Fruit fly (Drosophila melanogaster) whole organism, embryonic: ENCODE results near the gene RhoGEF4.

Experiments used
- Asciz ChIP-seq: fragments of 200-800 bp; sonication (Bioruptor generic); optimal IDR thresholded peaks from 2 replicates; lab custom pipeline; 2017; ENCODE audit warnings: missing biosample characterization, mild to moderate bottlenecking, missing genetic modification characterization, missing genetic modification reagents
- Bteb2 ChIP-seq: fragments of 200-800 bp; sonication (Bioruptor generic); optimal IDR thresholded peaks from 2 replicates; lab custom pipeline; 2016; ENCODE audit warnings: missing biosample characterization, missing genetic modification characterization
- CG10321 ChIP-seq: fragments of 200-800 bp; sonication (Bioruptor generic); IDR thresholded peaks from 2 replicates; pipeline ENCODE4 v1.3.6; 2022; ENCODE audit warnings: missing biosample characterization, missing genetic modification characterization
- CG10979 ChIP-seq: fragments of 200-800 bp; sonication (Bioruptor generic); optimal IDR thresholded peaks from 2 replicates; lab custom pipeline; 2018; ENCODE audit warnings: missing biosample characterization, mild to moderate bottlenecking, missing genetic modification characterization, moderate library complexity
- CG12104 ChIP-seq: fragments of 200-800 bp; sonication (Bioruptor generic); optimal IDR thresholded peaks from 3 replicates; lab custom pipeline; 2016; ENCODE audit warnings: missing biosample characterization, missing genetic modification characterization
- CG12155 ChIP-seq: fragments of 200-800 bp; sonication (Bioruptor generic); optimal IDR thresholded peaks from 3 replicates; lab custom pipeline; 2016; ENCODE audit warnings: missing biosample characterization, missing genetic modification characterization
- CG12299 ChIP-seq: fragments of 200-800 bp; sonication (Bioruptor generic); optimal IDR thresholded peaks from 2 replicates; lab custom pipeline; 2018; ENCODE audit warnings: missing biosample characterization, mild to moderate bottlenecking, missing genetic modification characterization
- CG12659 ChIP-seq: fragments of 200-800 bp; sonication (Bioruptor generic); optimal IDR thresholded peaks from 3 replicates; lab custom pipeline; 2017; ENCODE audit warnings: mild to moderate bottlenecking, missing biosample characterization, missing genetic modification reagents, missing genetic modification characterization
- CG14014 ChIP-seq: fragments of 200-800 bp; sonication (Bioruptor generic); IDR thresholded peaks from 2 replicates; pipeline ENCODE4 v1.3.6; 2022; ENCODE audit warnings: missing biosample characterization, missing genetic modification characterization
- CG14710 ChIP-seq: fragments of 200-800 bp; sonication (Bioruptor generic); optimal IDR thresholded peaks from 3 replicates; lab custom pipeline; 2019; ENCODE audit warnings: missing biosample characterization, mild to moderate bottlenecking, missing genetic modification characterization, moderate library complexity
- CG15601 ChIP-seq: fragments of 200-800 bp; sonication (Bioruptor generic); optimal IDR thresholded peaks from 3 replicates; lab custom pipeline; 2019; ENCODE audit warnings: missing biosample characterization, mild to moderate bottlenecking, missing genetic modification characterization, moderate library complexity
- CG17912 ChIP-seq: fragments of 200-800 bp; sonication (Bioruptor generic); optimal IDR thresholded peaks from 2 replicates; lab custom pipeline; 2018; ENCODE audit warnings: missing biosample characterization, mild to moderate bottlenecking, missing genetic modification characterization
- CG30020 ChIP-seq: fragments of 200-800 bp; optimal IDR thresholded peaks from 2 replicates; lab custom pipeline; 2019; ENCODE audit warnings: missing biosample characterization, mild to moderate bottlenecking, missing genetic modification characterization, moderate library complexity
- CG3065 ChIP-seq: fragments of 200-800 bp; sonication (Bioruptor generic); optimal IDR thresholded peaks from 2 replicates; lab custom pipeline; 2016; ENCODE audit warnings: missing biosample characterization, missing genetic modification characterization
- CG31388 ChIP-seq: fragments of 200-800 bp; sonication (Bioruptor generic); optimal IDR thresholded peaks from 2 replicates; lab custom pipeline; 2016; ENCODE audit warnings: missing biosample characterization, missing genetic modification characterization
- CG33557 ChIP-seq: fragments of 200-800 bp; sonication (Bioruptor generic); optimal IDR thresholded peaks from 2 replicates; lab custom pipeline; 2019; ENCODE audit warnings: missing biosample characterization, mild to moderate bottlenecking, missing genetic modification characterization, moderate library complexity
- CG3407 ChIP-seq: fragments of 200-800 bp; sonication (Bioruptor generic); optimal IDR thresholded peaks from 2 replicates; lab custom pipeline; 2018; ENCODE audit warnings: missing biosample characterization, mild to moderate bottlenecking, missing genetic modification characterization
- CG3838 ChIP-seq: fragments of 200-800 bp; sonication (Bioruptor generic); optimal IDR thresholded peaks from 3 replicates; lab custom pipeline; 2016; ENCODE audit warnings: missing biosample characterization, missing genetic modification characterization
- CG5245 ChIP-seq: fragments of 200-800 bp; sonication (Bioruptor generic); optimal IDR thresholded peaks from 3 replicates; lab custom pipeline; 2016; ENCODE audit warnings: missing biosample characterization, missing genetic modification characterization
- D19A ChIP-seq: fragments of 200-800 bp; optimal IDR thresholded peaks from 3 replicates; lab custom pipeline; 2019; ENCODE audit warnings: missing biosample characterization, mild to moderate bottlenecking, missing genetic modification characterization, moderate library complexity
- Dfd ChIP-seq, 2 experiments: fragments of >200 bp; optimal IDR thresholded peaks; 2 replicates each; lab custom pipeline; 2017; ENCODE audit warnings: missing biosample characterization in 2 of 2, missing genetic modification characterization in 2 of 2
- Doc3 ChIP-seq: fragments of 200-800 bp; sonication (Bioruptor generic); IDR thresholded peaks from 3 replicates; pipeline ENCODE4 v1.3.6; 2022; ENCODE audit warnings: missing biosample characterization, missing genetic modification characterization; ENCODE audit not compliant: partially characterized antibody
- Fer3 ChIP-seq: fragments of 200-800 bp; sonication (Bioruptor generic); optimal IDR thresholded peaks from 2 replicates; lab custom pipeline; 2018; ENCODE audit warnings: missing biosample characterization, mild to moderate bottlenecking, missing genetic modification characterization, moderate library complexity
- H2.0 ChIP-seq: fragments of 200-800 bp; sonication (Bioruptor generic); IDR thresholded peaks from 2 replicates; pipeline ENCODE4 v1.3.6; 2022; ENCODE audit warnings: missing biosample characterization, missing genetic modification characterization
- Hr51 ChIP-seq, 2 experiments: fragments of 200-800 bp; sonication (Bioruptor generic); optimal IDR thresholded peaks; 2 replicates in 1 of 2; 3 replicates in 1 of 2; lab custom pipeline; 2016 to 2018; ENCODE audit warnings: missing biosample characterization in 2 of 2, missing genetic modification characterization in 2 of 2, mild to moderate bottlenecking in 1 of 2, moderate library complexity in 1 of 2
- MBD-R2 ChIP-seq: fragments of 200-800 bp; sonication (Bioruptor generic); IDR thresholded peaks from 2 replicates; pipeline ENCODE4 v1.3.6; 2022; ENCODE audit warnings: missing biosample characterization, missing genetic modification characterization
- Mad ChIP-seq: fragments of 200-800 bp; sonication (Bioruptor generic); optimal IDR thresholded peaks from 2 replicates; lab custom pipeline; 2016; ENCODE audit warnings: missing biosample characterization, missing genetic modification characterization
- NFAT ChIP-seq: fragments of 200-800 bp; sonication (Bioruptor generic); IDR thresholded peaks from 2 replicates; pipeline ENCODE4 v1.3.6; 2022; ENCODE audit warnings: missing biosample characterization, missing genetic modification characterization
- Opbp ChIP-seq: fragments of 200-800 bp; sonication (Bioruptor generic); IDR thresholded peaks from 3 replicates; pipeline ENCODE4 v1.3.6; 2022; ENCODE audit warnings: missing biosample characterization, missing genetic modification characterization; ENCODE audit not compliant: partially characterized antibody
- Taf1 ChIP-seq: fragments of 200-800 bp; sonication (Bioruptor generic); IDR thresholded peaks from 2 replicates; pipeline ENCODE4 v1.3.6; 2022; ENCODE audit warnings: missing biosample characterization, missing genetic modification characterization
- Xrp1 ChIP-seq: fragments of 200-800 bp; sonication (Bioruptor generic); IDR thresholded peaks from 2 replicates; pipeline ENCODE4 v1.3.6; 2022; ENCODE audit warnings: missing biosample characterization, missing genetic modification characterization
- ab ChIP-seq: fragments of 200-800 bp; sonication (Bioruptor generic); optimal IDR thresholded peaks from 2 replicates; lab custom pipeline; 2016; ENCODE audit warnings: missing biosample characterization, missing genetic modification characterization
- abd-A ChIP-seq: fragments of 200-800 bp; sonication (Bioruptor generic); optimal IDR thresholded peaks from 3 replicates; lab custom pipeline; 2019; ENCODE audit warnings: missing biosample characterization, mild to moderate bottlenecking, missing genetic modification characterization, moderate library complexity
- ara ChIP-seq: fragments of 200-800 bp; sonication (Bioruptor generic); IDR thresholded peaks from 2 replicates; pipeline ENCODE4 v1.3.6; 2022; ENCODE audit warnings: missing biosample characterization, missing genetic modification characterization
- bigmax ChIP-seq: fragments of 200-800 bp; sonication (Bioruptor generic); optimal IDR thresholded peaks from 2 replicates; lab custom pipeline; 2018; ENCODE audit warnings: missing biosample characterization, mild to moderate bottlenecking, missing genetic modification characterization
- bowl ChIP-seq: fragments of 200-800 bp; sonication (Bioruptor generic); IDR thresholded peaks from 2 replicates; pipeline ENCODE4 v1.3.6; 2022; ENCODE audit warnings: missing biosample characterization, missing genetic modification characterization
- caup ChIP-seq: fragments of 200-800 bp; sonication (Bioruptor generic); optimal IDR thresholded peaks from 3 replicates; lab custom pipeline; 2017; ENCODE audit warnings: missing biosample characterization, mild to moderate bottlenecking, missing genetic modification characterization, moderate library complexity; ENCODE audit not compliant: severe bottlenecking
- dm ChIP-seq: fragments of 200-800 bp; sonication (Bioruptor generic); optimal IDR thresholded peaks from 3 replicates; lab custom pipeline; 2016; ENCODE audit warnings: missing biosample characterization, missing genetic modification characterization
- en ChIP-seq: fragments of 200-800 bp; sonication (Bioruptor generic); optimal IDR thresholded peaks from 2 replicates; lab custom pipeline; 2016; ENCODE audit warnings: missing biosample characterization, missing genetic modification characterization
- eve ChIP-seq, 2 experiments: fragments of >200 bp; optimal IDR thresholded peaks; 2 replicates each; lab custom pipeline; 2017; ENCODE audit warnings: missing biosample characterization in 2 of 2, missing genetic modification characterization in 2 of 2
- gsb ChIP-seq: fragments of 200-800 bp; sonication (Bioruptor generic); IDR thresholded peaks from 2 replicates; pipeline ENCODE4 v1.3.6; 2022; ENCODE audit warnings: missing biosample characterization, missing genetic modification characterization
- ham ChIP-seq: fragments of 200-800 bp; sonication (Bioruptor generic); IDR thresholded peaks from 2 replicates; pipeline ENCODE4 v1.3.6; 2022; ENCODE audit warnings: missing biosample characterization, missing genetic modification characterization
- hkb ChIP-seq, 2 experiments: fragments of 200-800 bp in 1 of 2; fragments of >200 bp in 1 of 2; sonication (Bioruptor generic) in 1 of 2; IDR thresholded peaks in 1 of 2; optimal IDR thresholded peaks in 1 of 2; 2 replicates each; pipeline versions ENCODE4 v1.3.6 to Lab custom; 2017 to 2022; ENCODE audit warnings: missing biosample characterization in 1 of 2, missing genetic modification characterization in 1 of 2
- kni ChIP-seq: fragments of 200-800 bp; sonication (Bioruptor generic); optimal IDR thresholded peaks from 3 replicates; lab custom pipeline; 2017; ENCODE audit warnings: mild to moderate bottlenecking, missing biosample characterization, missing genetic modification reagents, missing genetic modification characterization
- mam ChIP-seq: fragments of 200-800 bp; sonication (Bioruptor generic); optimal IDR thresholded peaks from 3 replicates; lab custom pipeline; 2016; ENCODE audit warnings: missing biosample characterization, missing genetic modification characterization
- nom ChIP-seq: fragments of 200-800 bp; sonication (Bioruptor generic); optimal IDR thresholded peaks from 2 replicates; lab custom pipeline; 2017; ENCODE audit warnings: missing biosample characterization, missing genetic modification characterization, mild to moderate bottlenecking, moderate library complexity, missing genetic modification reagents
- oc ChIP-seq: fragments of 200-800 bp; sonication (Bioruptor generic); optimal IDR thresholded peaks from 2 replicates; lab custom pipeline; 2018; ENCODE audit warnings: missing biosample characterization, mild to moderate bottlenecking, missing genetic modification characterization, moderate library complexity
- repo ChIP-seq: fragments of 200-800 bp; sonication (Bioruptor generic); optimal IDR thresholded peaks from 2 replicates; lab custom pipeline; 2016; ENCODE audit warnings: missing biosample characterization, missing genetic modification characterization
- run ChIP-seq: fragments of 200-800 bp; sonication (Bioruptor generic); optimal IDR thresholded peaks from 3 replicates; lab custom pipeline; 2018; ENCODE audit warnings: missing biosample characterization, mild to moderate bottlenecking, missing genetic modification characterization
- unc-4 ChIP-seq: fragments of 200-800 bp; sonication (Bioruptor generic); IDR thresholded peaks from 2 replicates; pipeline ENCODE4 v1.3.6; 2022; ENCODE audit warnings: missing biosample characterization, missing genetic modification characterization; ENCODE audit not compliant: partially characterized antibody

Gene RhoGEF4

dm6 chr3L:7323348-7323747 is at the start of gene RhoGEF4, which contains the start of gene Rint1 (continued):
- TF ChIP-seq Hr51 (GFP tag; optimal IDR thresholded peaks at IDR 0.05; lab: Kevin White, UChicago) (peak in 1 of 2 experiments; percentile 75), ham (GFP tag; lab: Robert Waterston, UW) (peak; percentile 72; the same call in 1 of the 2 replicates), CG5245 (GFP tag; lab: Kevin White, UChicago) (no peak), Xrp1 (GFP tag; lab: Robert Waterston, UW) (peak; percentile 72), CG17912 (GFP tag; lab: Kevin White, UChicago) (no peak), bowl (GFP tag; lab: Robert Waterston, UW) (no peak), unc-4 (GFP tag; lab: Robert Waterston, UW) (peak; percentile 37; the same call in 1 of the 2 replicates), Dfd (GFP tag; optimal IDR thresholded peaks at IDR 0.05; lab: Kevin White, UChicago) (no peak), caup (GFP tag; lab: Kevin White, UChicago) (peak; percentile 34), NFAT (GFP tag; lab: Robert Waterston, UW) (peak; percentile 67), D19A (no peak), ab (GFP tag; lab: Kevin White, UChicago) (peak; percentile 22), CG10321 (no peak), run (tag; lab: Kevin White, UChicago) (no peak), CG12155 (GFP tag; lab: Kevin White, UChicago) (peak; percentile 73), CG31388 (GFP tag; lab: Kevin White, UChicago) (peak; percentile 28), MBD-R2 (peak; percentile 97), en (GFP tag; lab: Kevin White, UChicago) (no peak), CG3065 (GFP tag; lab: Kevin White, UChicago) (peak; percentile 18), Opbp (GFP tag; lab: Robert Waterston, UW) (no peak; the same call in 2 of the 3 replicates), Mad (GFP tag; lab: Kevin White, UChicago) (peak; percentile 60), oc (tag; lab: Kevin White, UChicago) (no peak), Bteb2 (GFP tag; lab: Kevin White, UChicago) (peak; percentile 37), mam (peak; percentile 55), CG3407 (GFP tag; lab: Kevin White, UChicago) (peak; percentile 10), H2.0 (GFP tag; lab: Robert Waterston, UW) (peak; percentile 54; the same call in 1 of the 2 replicates), CG12659 (GFP tag; lab: Kevin White, UChicago) (peak; percentile 76), ara (GFP tag; lab: Robert Waterston, UW) (peak; percentile 73), CG12104 (peak; percentile 46), CG33557 (GFP tag; lab: Kevin White, UChicago) (peak; percentile 46), Fer3 (tag; lab: Kevin White, UChicago) (peak; percentile 41), dm (GFP tag; lab: Kevin White, UChicago) (peak; percentile 37), abd-A (tag; lab: Kevin White, UChicago) (no peak), CG12299 (tag; lab: Kevin White, UChicago) (no peak), CG3838 (GFP tag; lab: Kevin White, UChicago) (peak; percentile 16), Asciz (GFP tag; lab: Kevin White, UChicago) (no peak), bigmax (no peak), Doc3 (GFP tag; lab: Robert Waterston, UW) (no peak), hkb (optimal IDR thresholded peaks at IDR 0.05; lab: Kevin White, UChicago) (peak; percentile 100), hkb (GFP tag; IDR thresholded peaks at IDR 0.05; lab: Robert Waterston, UW) (peak; percentile 58), CG14014 (no peak), kni (GFP tag; lab: Kevin White, UChicago) (no peak), CG14710 (tag; lab: Kevin White, UChicago) (peak; percentile 88), CG10979 (tag; lab: Kevin White, UChicago) (peak; percentile 51), CG15601 (peak; percentile 72), repo (GFP tag; lab: Kevin White, UChicago) (peak; percentile 15), nom (GFP tag; lab: Kevin White, UChicago) (no peak), eve (GFP tag; optimal IDR thresholded peaks at IDR 0.05; lab: Kevin White, UChicago) (no peak), CG30020 (tag; lab: Kevin White, UChicago) (peak; percentile 47), gsb (GFP tag; lab: Robert Waterston, UW) (no peak), Taf1 (GFP tag; lab: Robert Waterston, UW) (peak; percentile 61; the same call in 1 of the 2 replicates)
